Worm (Caenorhabditis elegans) whole organism, young adult: ENCODE data around the gene mab-21.
A peak's percentile ranks its signal among the peaks of the same experiment; 100 is the strongest.

ENCODE experiments used
- B0019.2 ChIP-seq: fragments of 200-800 bp; sonication (Bioruptor generic); conservative IDR thresholded peaks from 2 replicates; pipeline ENCODE4 v1.3.6; 2022; ENCODE audit warnings: missing genetic modification reagents, missing genetic modification characterization, missing compliant biosample characterization
- C06A6.2 ChIP-seq: fragments of 200-800 bp; sonication (Bioruptor generic); conservative IDR thresholded peaks from 2 replicates; pipeline ENCODE4 v1.3.6; 2022; ENCODE audit warnings: missing genetic modification characterization, missing compliant biosample characterization
- C17E4.6 ChIP-seq: fragments of 200-800 bp; sonication (Bioruptor generic); IDR thresholded peaks from 2 replicates; pipeline ENCODE4 v1.3.6; 2022; ENCODE audit warnings: missing genetic modification reagents, missing genetic modification characterization, missing compliant biosample characterization
- D2030.7 ChIP-seq: fragments of 200-800 bp; sonication (Bioruptor generic); IDR thresholded peaks from 2 replicates; pipeline ENCODE4 v1.3.6; 2022; ENCODE audit warnings: missing genetic modification reagents, missing genetic modification characterization, missing compliant biosample characterization
- F22D6.2 ChIP-seq: sonication (generic microtip); optimal IDR thresholded peaks from 2 replicates; lab custom pipeline; 2016; ENCODE audit warnings: mild to moderate bottlenecking, missing genetic modification characterization, missing compliant biosample characterization
- F23B12.7 ChIP-seq: sonication (generic microtip); optimal IDR thresholded peaks from 2 replicates; lab custom pipeline; 2017; ENCODE audit warnings: missing genetic modification characterization, mild to moderate bottlenecking, missing compliant biosample characterization, antibody characterized with exemption, moderate library complexity; ENCODE audit not compliant: insufficient read depth
- F37B4.10 ChIP-seq: fragments of 200-800 bp; sonication (Bioruptor generic); IDR thresholded peaks from 2 replicates; pipeline ENCODE4 v1.3.6; 2022; ENCODE audit warnings: missing genetic modification characterization, missing compliant biosample characterization
- F39B2.1 ChIP-seq: fragments of 200-800 bp; sonication (Bioruptor generic); IDR thresholded peaks from 2 replicates; pipeline ENCODE4 v1.3.6; 2022; ENCODE audit warnings: missing genetic modification reagents, missing genetic modification characterization, missing compliant biosample characterization
- F52B5.7 ChIP-seq: sonication (generic microtip); optimal IDR thresholded peaks from 2 replicates; lab custom pipeline; 2016; ENCODE audit warnings: mild to moderate bottlenecking, missing genetic modification characterization, missing compliant biosample characterization
- K11D2.4 ChIP-seq: fragments of 200-800 bp; sonication (Bioruptor generic); IDR thresholded peaks from 2 replicates; pipeline ENCODE4 v1.3.6; 2022; ENCODE audit warnings: missing genetic modification reagents, missing genetic modification characterization, missing compliant biosample characterization
- Y56A3A.18 ChIP-seq: fragments of 200-800 bp; sonication (Bioruptor generic); IDR thresholded peaks from 2 replicates; pipeline ENCODE4 v1.3.6; 2022; ENCODE audit warnings: missing genetic modification reagents, missing genetic modification characterization, missing compliant biosample characterization
- Y79H2A.3 ChIP-seq: fragments of 200-800 bp; sonication (Bioruptor generic); conservative IDR thresholded peaks from 2 replicates; pipeline ENCODE4 v1.3.6; 2022; ENCODE audit warnings: missing genetic modification reagents, missing genetic modification characterization, missing compliant biosample characterization
- ZK185.1 ChIP-seq: sonication (generic microtip); optimal IDR thresholded peaks from 2 replicates; lab custom pipeline; 2016; ENCODE audit warnings: mild to moderate bottlenecking, missing genetic modification characterization, missing compliant biosample characterization; ENCODE audit not compliant: poor library complexity, severe bottlenecking
- akir-1 ChIP-seq: fragments of 200-800 bp; sonication (Bioruptor generic); optimal IDR thresholded peaks from 2 replicates; lab custom pipeline; 2018; ENCODE audit warnings: mild to moderate bottlenecking, missing genetic modification characterization, moderate library complexity, missing compliant biosample characterization
- aptf-2 ChIP-seq: fragments of 200-800 bp; sonication (Bioruptor generic); conservative IDR thresholded peaks from 2 replicates; pipeline ENCODE4 v1.3.6; 2022; ENCODE audit warnings: missing genetic modification reagents, missing genetic modification characterization, missing compliant biosample characterization
- aptf-3 ChIP-seq: fragments of 200-800 bp; sonication (Bioruptor generic); IDR thresholded peaks from 2 replicates; pipeline ENCODE4 v1.3.6; 2022; ENCODE audit warnings: missing genetic modification characterization, missing compliant biosample characterization
- athp-1 ChIP-seq: sonication (generic microtip); optimal IDR thresholded peaks from 2 replicates; lab custom pipeline; 2017; ENCODE audit warnings: mild to moderate bottlenecking, missing genetic modification characterization, missing compliant biosample characterization
- attf-3 ChIP-seq: fragments of 200-800 bp; sonication (Bioruptor generic); conservative IDR thresholded peaks from 2 replicates; pipeline ENCODE4 v1.3.6; 2022; ENCODE audit warnings: missing genetic modification reagents, missing genetic modification characterization, missing compliant biosample characterization
- attf-5 ChIP-seq: fragments of 200-800 bp; sonication (Bioruptor generic); optimal IDR thresholded peaks from 2 replicates; lab custom pipeline; 2018; ENCODE audit warnings: mild to moderate bottlenecking, missing genetic modification characterization, missing compliant biosample characterization
- ccch-3 ChIP-seq: fragments of 200-800 bp; sonication (Bioruptor generic); optimal IDR thresholded peaks from 2 replicates; lab custom pipeline; 2018; ENCODE audit warnings: mild to moderate bottlenecking, missing genetic modification characterization, missing compliant biosample characterization
- ceh-100 ChIP-seq: fragments of 200-800 bp; sonication (Bioruptor generic); IDR thresholded peaks from 2 replicates; pipeline ENCODE4 v1.3.6; 2022; ENCODE audit warnings: missing genetic modification reagents, missing genetic modification characterization, missing compliant biosample characterization
- ceh-27 ChIP-seq: fragments of 200-800 bp; sonication (Bioruptor generic); optimal IDR thresholded peaks from 2 replicates; lab custom pipeline; 2018; ENCODE audit warnings: mild to moderate bottlenecking, missing genetic modification characterization, moderate library complexity, missing compliant biosample characterization
- ceh-79 ChIP-seq: sonication (generic microtip); optimal IDR thresholded peaks from 2 replicates; lab custom pipeline; 2017; ENCODE audit warnings: mild to moderate bottlenecking, missing genetic modification characterization, missing compliant biosample characterization
- ceh-91 ChIP-seq: fragments of 200-800 bp; sonication (Bioruptor generic); IDR thresholded peaks from 2 replicates; pipeline ENCODE4 v1.3.6; 2022; ENCODE audit warnings: missing genetic modification reagents, missing genetic modification characterization, missing compliant biosample characterization
- dox-1 ChIP-seq: fragments of 200-800 bp; sonication (Bioruptor generic); IDR thresholded peaks from 2 replicates; pipeline ENCODE4 v1.3.6; 2022; ENCODE audit warnings: missing genetic modification reagents, missing genetic modification characterization, missing compliant biosample characterization
- egl-44 ChIP-seq: fragments of 200-800 bp; sonication (Bioruptor generic); IDR thresholded peaks from 2 replicates; pipeline ENCODE4 v1.3.6; 2022; ENCODE audit warnings: missing genetic modification reagents, missing genetic modification characterization, missing compliant biosample characterization
- ekl-4 ChIP-seq: fragments of 200-800 bp; sonication (Bioruptor generic); IDR thresholded peaks from 2 replicates; pipeline ENCODE4 v1.3.6; 2022; ENCODE audit warnings: missing genetic modification reagents, missing genetic modification characterization, missing compliant biosample characterization
- gei-17 ChIP-seq: fragments of 200-800 bp; sonication (Bioruptor generic); optimal IDR thresholded peaks from 2 replicates; lab custom pipeline; 2018; ENCODE audit warnings: mild to moderate bottlenecking, missing genetic modification characterization, missing compliant biosample characterization
- him-1 ChIP-seq: sonication (generic microtip); optimal IDR thresholded peaks from 2 replicates; lab custom pipeline; 2016; ENCODE audit warnings: missing genotype, missing genetic modification reagents, missing genetic modification characterization, missing compliant biosample characterization
- hmg-1.2 ChIP-seq: fragments of 200-800 bp; sonication (Bioruptor generic); IDR thresholded peaks from 2 replicates; pipeline ENCODE4 v1.3.6; 2022; ENCODE audit warnings: missing genetic modification reagents, missing genetic modification characterization, missing compliant biosample characterization
- let-526 ChIP-seq: fragments of 200-800 bp; sonication (Bioruptor generic); IDR thresholded peaks from 2 replicates; pipeline ENCODE4 v1.3.6; 2022; ENCODE audit warnings: missing genetic modification reagents, missing genetic modification characterization, missing compliant biosample characterization
- let-607 ChIP-seq, 2 experiments: fragments of 200-800 bp in 1 of 2; sonication (Bioruptor generic) in 1 of 2; sonication (generic microtip) in 1 of 2; optimal IDR thresholded peaks; 2 replicates each; lab custom pipeline; 2016 to 2018; ENCODE audit warnings: mild to moderate bottlenecking in 2 of 2, missing compliant biosample characterization in 2 of 2, missing genetic modification characterization in 2 of 2, moderate library complexity in 2 of 2, missing genotype in 1 of 2
- lin-26 ChIP-seq: fragments of 200-800 bp; sonication (Bioruptor generic); IDR thresholded peaks from 2 replicates; pipeline ENCODE4 v1.3.6; 2022; ENCODE audit warnings: missing genetic modification reagents, missing genetic modification characterization, missing compliant biosample characterization
- lin-35 ChIP-seq, 3 experiments: fragments of 150-350 bp in 2 of 3; sonication (generic microtip) in 1 of 3; optimal IDR thresholded peaks; 2 replicates each; lab custom pipeline; 2014 to 2018; ENCODE audit warnings: missing biosample characterization in 3 of 3, missing genetic modification characterization in 3 of 3, missing genetic modification reagents in 3 of 3
- lir-1 ChIP-seq: fragments of 200-800 bp; sonication (Bioruptor generic); conservative IDR thresholded peaks from 2 replicates; pipeline ENCODE4 v1.3.6; 2022; ENCODE audit warnings: missing genetic modification reagents, missing genetic modification characterization, missing compliant biosample characterization
- lsy-27 ChIP-seq: sonication (generic microtip); optimal IDR thresholded peaks from 2 replicates; lab custom pipeline; 2017; ENCODE audit warnings: missing genetic modification characterization, mild to moderate bottlenecking, missing compliant biosample characterization, antibody characterized with exemption, missing genotype, borderline replicate concordance; ENCODE audit not compliant: insufficient read depth
- nhr-27 ChIP-seq: fragments of 200-800 bp; sonication (Bioruptor generic); optimal IDR thresholded peaks from 2 replicates; lab custom pipeline; 2018; ENCODE audit warnings: mild to moderate bottlenecking, missing genetic modification characterization, moderate library complexity, missing compliant biosample characterization
- nhr-90 ChIP-seq: sonication (generic microtip); optimal IDR thresholded peaks from 2 replicates; lab custom pipeline; 2016; ENCODE audit warnings: missing genotype, mild to moderate bottlenecking, missing genetic modification characterization, missing compliant biosample characterization
- pha-4 ChIP-seq: fragments of 150-350 bp; sonication (generic microtip); optimal IDR thresholded peaks from 2 replicates; lab custom pipeline; 2014; ENCODE audit warnings: missing biosample characterization, missing genetic modification reagents, missing genetic modification characterization
- sdz-38 ChIP-seq: sonication (generic microtip); optimal IDR thresholded peaks from 2 replicates; lab custom pipeline; 2016; ENCODE audit warnings: missing genotype, missing genetic modification characterization, missing compliant biosample characterization
- sea-2 ChIP-seq: fragments of 200-800 bp; sonication (Bioruptor generic); IDR thresholded peaks from 2 replicates; pipeline ENCODE4 v1.3.6; 2022; ENCODE audit warnings: missing genetic modification characterization, missing compliant biosample characterization
- snpc-3.4 ChIP-seq: sonication (generic microtip); optimal IDR thresholded peaks from 2 replicates; lab custom pipeline; 2017; ENCODE audit warnings: missing genetic modification characterization, mild to moderate bottlenecking, missing compliant biosample characterization, antibody characterized with exemption, moderate library complexity, missing genotype, missing genetic modification reagents
- tbp1 ChIP-seq: fragments of 200-800 bp; sonication (Bioruptor generic); optimal IDR thresholded peaks from 2 replicates; lab custom pipeline; 2018; ENCODE audit warnings: mild to moderate bottlenecking, missing genetic modification characterization, missing compliant biosample characterization
- tlf-1 ChIP-seq: fragments of 200-800 bp; sonication (Bioruptor generic); optimal IDR thresholded peaks from 2 replicates; lab custom pipeline; 2018; ENCODE audit warnings: mild to moderate bottlenecking, missing genetic modification characterization, missing compliant biosample characterization
- xnd-1 ChIP-seq: sonication (generic microtip); optimal IDR thresholded peaks from 2 replicates; lab custom pipeline; 2016; ENCODE audit warnings: missing genotype, missing genetic modification reagents, missing genetic modification characterization, missing compliant biosample characterization
- zim-3 ChIP-seq: sonication (generic microtip); optimal IDR thresholded peaks from 2 replicates; lab custom pipeline; 2017; ENCODE audit warnings: mild to moderate bottlenecking, missing genetic modification characterization, moderate library complexity, missing compliant biosample characterization
- ztf-28 ChIP-seq: fragments of 200-800 bp; sonication (Bioruptor generic); IDR thresholded peaks from 2 replicates; pipeline ENCODE4 v1.3.6; 2022; ENCODE audit warnings: missing genetic modification reagents, missing genetic modification characterization, missing compliant biosample characterization
- ztf-6 ChIP-seq: fragments of 200-800 bp; sonication (Bioruptor generic); IDR thresholded peaks from 2 replicates; pipeline ENCODE4 v1.3.6; 2022; ENCODE audit warnings: missing genetic modification reagents, missing genetic modification characterization, missing compliant biosample characterization

Gene mab-21

ce11 chrIII:4568455-4568854 lies 32.1 kb upstream of the mab-21 start, which contains the start of gene idhg-1 (continued):
- no peak for TF ChIP-seq Y56A3A.18
- TF ChIP-seq attf-5: peak; percentile 78
- no peak for TF ChIP-seq ccch-3 (GFP tag; lab: Kevin White, UChicago)
- TF ChIP-seq ekl-4 (GFP tag; lab: Robert Waterston, UW): 0 out of 2 replicates have a peak, but pooled peaks have one; percentile 26
- peak; percentile 8 for TF ChIP-seq F22D6.2 (tag; lab: Kevin White, UChicago)
- TF ChIP-seq lsy-27 (tag; lab: Kevin White, UChicago): no peak
- TF ChIP-seq Y79H2A.3: no peak
- peak in 1 of 2 experiments; percentile 11 for TF ChIP-seq let-607 (tag; optimal IDR thresholded peaks at IDR 0.05; lab: Kevin White, UChicago)
- no peak for TF ChIP-seq ztf-6 (GFP tag; lab: Robert Waterston, UW)
- TF ChIP-seq B0019.2: no peak
- TF ChIP-seq D2030.7 (GFP tag; lab: Robert Waterston, UW): no peak
- no peak for TF ChIP-seq lir-1 (GFP tag; lab: Robert Waterston, UW)
- TF ChIP-seq tlf-1 (GFP tag; lab: Kevin White, UChicago): no peak
- no peak for TF ChIP-seq ceh-91
- 0 out of 2 replicates have a peak, but pooled peaks have one; percentile 55 for TF ChIP-seq egl-44 (GFP tag; lab: Robert Waterston, UW)
- TF ChIP-seq dox-1: peak; percentile 71; the same call in 1 of the 2 replicates
- TF ChIP-seq ZK185.1: peak; percentile 83
- TF ChIP-seq zim-3 (tag; lab: Kevin White, UChicago): peak; percentile 7
- TF ChIP-seq ceh-100 (GFP tag; lab: Robert Waterston, UW): peak; percentile 46; the same call in 1 of the 2 replicates
- TF ChIP-seq ceh-79: no peak
- TF ChIP-seq gei-17 (GFP tag; lab: Kevin White, UChicago): no peak
- TF ChIP-seq F23B12.7 (tag; lab: Kevin White, UChicago): peak; percentile 19
- no peak for TF ChIP-seq attf-3 (GFP tag; lab: Robert Waterston, UW)
- no peak for TF ChIP-seq lin-26 (GFP tag; lab: Robert Waterston, UW)
- no peak for TF ChIP-seq sea-2
- no peak for TF ChIP-seq C17E4.6 (GFP tag; lab: Robert Waterston, UW)
- no peak for TF ChIP-seq sdz-38
- no peak for TF ChIP-seq K11D2.4 (GFP tag; lab: Robert Waterston, UW)
- peak; percentile 61 for TF ChIP-seq hmg-1.2 (GFP tag; lab: Robert Waterston, UW)
- TF ChIP-seq aptf-3: no peak
- TF ChIP-seq let-526 (GFP tag; lab: Robert Waterston, UW): no peak
- no peak for TF ChIP-seq akir-1 (GFP tag; lab: Kevin White, UChicago)
- TF ChIP-seq pha-4 (tag; lab: Kevin White, UChicago): no peak
- no peak for TF ChIP-seq ztf-28
- TF ChIP-seq lin-35 (GFP tag; optimal IDR thresholded peaks at IDR 0.05; lab: Kevin White, UChicago): peak in 1 of 3 experiments; percentile 47
- peak; percentile 30 for TF ChIP-seq athp-1 (tag; lab: Kevin White, UChicago)
- no peak for TF ChIP-seq F39B2.1 (GFP tag; lab: Robert Waterston, UW)
- TF ChIP-seq ceh-27 (GFP tag; lab: Kevin White, UChicago): peak; percentile 34
- no peak for TF ChIP-seq aptf-2 (GFP tag; lab: Robert Waterston, UW)
- no peak for TF ChIP-seq F52B5.7
- peak; percentile 0 for TF ChIP-seq xnd-1
- TF ChIP-seq nhr-27 (tag; lab: Kevin White, UChicago): no peak
- TF ChIP-seq C06A6.2 (GFP tag; lab: Robert Waterston, UW): no peak
- TF ChIP-seq snpc-3.4: no peak
- TF ChIP-seq F37B4.10: no peak
- no peak for TF ChIP-seq nhr-90 (tag; lab: Kevin White, UChicago)
- peak; percentile 80 for TF ChIP-seq him-1
- TF ChIP-seq tbp1 (GFP tag; lab: Kevin White, UChicago): peak; percentile 53
